Worm (Caenorhabditis elegans) whole organism, L4 larva: Measurements from ENCODE around the gene micu-1.

Source experiments
- F10B5.3 ChIP-seq: sonication (generic microtip); optimal IDR thresholded peaks from 2 replicates; lab custom pipeline; 2016; ENCODE audit warnings: mild to moderate bottlenecking, missing genetic modification characterization, missing compliant biosample characterization
- F26F4.8 ChIP-seq: fragments of 200-800 bp; sonication (Bioruptor generic); conservative IDR thresholded peaks from 2 replicates; pipeline ENCODE4 v1.3.6; 2022; ENCODE audit warnings: missing genetic modification characterization, missing compliant biosample characterization
- F37D6.2 ChIP-seq: sonication (generic microtip); optimal IDR thresholded peaks from 2 replicates; lab custom pipeline; 2016; ENCODE audit warnings: mild to moderate bottlenecking, missing genetic modification characterization, missing compliant biosample characterization
- F44E2.7 ChIP-seq: fragments of 200-800 bp; sonication (Bioruptor generic); IDR thresholded peaks from 2 replicates; pipeline ENCODE4 v2.1.2; 2022; ENCODE audit warnings: missing genetic modification characterization, missing compliant biosample characterization
- F49E8.2 ChIP-seq: sonication (generic microtip); optimal IDR thresholded peaks from 2 replicates; lab custom pipeline; 2016; ENCODE audit warnings: missing compliant biosample characterization, mild to moderate bottlenecking, missing genetic modification characterization, borderline replicate concordance
- R02D3.7 ChIP-seq: fragments of 150-350 bp; sonication (generic microtip); optimal IDR thresholded peaks from 3 replicates; lab custom pipeline; 2014; ENCODE audit warnings: missing biosample characterization, missing genetic modification characterization
- T20F7.1 ChIP-seq: fragments of 200-800 bp; sonication (Bioruptor generic); optimal IDR thresholded peaks from 2 replicates; lab custom pipeline; 2018; ENCODE audit warnings: mild to moderate bottlenecking, missing genetic modification characterization, missing compliant biosample characterization
- Y105C5A.15 ChIP-seq: fragments of 200-800 bp; sonication (Bioruptor generic); IDR thresholded peaks from 2 replicates; pipeline ENCODE4 v1.3.6; 2022; ENCODE audit warnings: missing genetic modification characterization, missing compliant biosample characterization
- Y5F2A.4 ChIP-seq: fragments of 200-800 bp; sonication (Bioruptor generic); optimal IDR thresholded peaks from 2 replicates; lab custom pipeline; 2018; ENCODE audit warnings: mild to moderate bottlenecking, missing genetic modification characterization, missing compliant biosample characterization
- Y75B8A.6 ChIP-seq: fragments of 200-800 bp; sonication (Bioruptor generic); IDR thresholded peaks from 2 replicates; pipeline ENCODE4 v1.3.6; 2022; ENCODE audit warnings: missing genetic modification reagents, missing genetic modification characterization, missing compliant biosample characterization
- ZK337.2 ChIP-seq: fragments of 200-800 bp; sonication (Bioruptor generic); IDR thresholded peaks from 2 replicates; pipeline ENCODE4 v1.3.6; 2022; ENCODE audit warnings: missing genetic modification reagents, missing genetic modification characterization, missing compliant biosample characterization
- ZK546.5 ChIP-seq, 2 experiments: sonication (generic microtip); optimal IDR thresholded peaks; 2 replicates each; lab custom pipeline; 2017; ENCODE audit warnings: missing biosample characterization in 2 of 2, missing genetic modification characterization in 2 of 2
- aly-2 ChIP-seq: sonication (generic microtip); optimal IDR thresholded peaks from 2 replicates; lab custom pipeline; 2018; ENCODE audit warnings: missing biosample characterization, missing genetic modification characterization
- ceh-20 ChIP-seq: fragments of 200-800 bp; sonication (Bioruptor generic); IDR thresholded peaks from 2 replicates; pipeline ENCODE4 v1.3.6; 2022; ENCODE audit warnings: missing genetic modification reagents, missing genetic modification characterization, missing compliant biosample characterization
- ceh-32 ChIP-seq: sonication (generic microtip); optimal IDR thresholded peaks from 2 replicates; lab custom pipeline; 2016; ENCODE audit warnings: mild to moderate bottlenecking, missing genetic modification characterization, missing compliant biosample characterization; ENCODE audit not compliant: poor library complexity
- ceh-82 ChIP-seq: sonication (generic microtip); optimal IDR thresholded peaks from 2 replicates; lab custom pipeline; 2017; ENCODE audit warnings: missing biosample characterization, missing genetic modification characterization
- ces-1 ChIP-seq: fragments of 150-350 bp; sonication (generic microtip); optimal IDR thresholded peaks from 4 replicates; lab custom pipeline; 2014; ENCODE audit warnings: missing biosample characterization, missing genetic modification reagents, missing genetic modification characterization
- cey-2 ChIP-seq: sonication (generic microtip); optimal IDR thresholded peaks from 3 replicates; lab custom pipeline; 2017; ENCODE audit warnings: missing genetic modification characterization, mild to moderate bottlenecking, missing compliant biosample characterization, antibody characterized with exemption, borderline replicate concordance; ENCODE audit not compliant: insufficient read depth
- ctbp-1 ChIP-seq: fragments of 200-800 bp; sonication (Bioruptor generic); IDR thresholded peaks from 2 replicates; pipeline ENCODE4 v1.3.6; 2022; ENCODE audit warnings: missing genetic modification reagents, missing genetic modification characterization, missing compliant biosample characterization
- daf-12 ChIP-seq: fragments of 150-350 bp; optimal IDR thresholded peaks from 2 replicates; lab custom pipeline; 2014; ENCODE audit warnings: missing biosample characterization, missing genetic modification reagents, missing genetic modification characterization
- dmd-8 ChIP-seq: fragments of 200-800 bp; sonication (Bioruptor generic); IDR thresholded peaks from 2 replicates; pipeline ENCODE4 v1.3.6; 2022; ENCODE audit warnings: missing genetic modification characterization, missing compliant biosample characterization
- dpl-1 ChIP-seq: fragments of 150-350 bp; optimal IDR thresholded peaks from 2 replicates; lab custom pipeline; 2014; ENCODE audit warnings: missing biosample characterization, missing genetic modification reagents, missing genetic modification characterization
- dve-1 ChIP-seq: sonication (generic microtip); optimal IDR thresholded peaks from 2 replicates; lab custom pipeline; 2017; ENCODE audit warnings: antibody characterized with exemption, mild to moderate bottlenecking, missing genetic modification characterization, missing compliant biosample characterization; ENCODE audit not compliant: insufficient read depth
- egl-27 ChIP-seq: sonication (generic microtip); optimal IDR thresholded peaks from 3 replicates; lab custom pipeline; 2017; ENCODE audit warnings: missing biosample characterization, missing genetic modification reagents, missing genetic modification characterization
- gei-8 ChIP-seq: fragments of 200-800 bp; sonication (Bioruptor generic); optimal IDR thresholded peaks from 2 replicates; lab custom pipeline; 2018; ENCODE audit warnings: mild to moderate bottlenecking, missing genetic modification characterization, missing compliant biosample characterization
- hlh-30 ChIP-seq: sonication (generic microtip); optimal IDR thresholded peaks from 2 replicates; lab custom pipeline; 2017; ENCODE audit warnings: antibody characterized with exemption, mild to moderate bottlenecking, missing genetic modification characterization, missing compliant biosample characterization; ENCODE audit not compliant: insufficient read depth
- hmg-1.1 ChIP-seq: fragments of 200-800 bp; sonication (Bioruptor generic); IDR thresholded peaks from 2 replicates; pipeline ENCODE4 v1.3.6; 2022; ENCODE audit warnings: missing genetic modification reagents, missing genetic modification characterization, missing compliant biosample characterization
- jun-1 ChIP-seq: fragments of 150-350 bp; optimal IDR thresholded peaks from 2 replicates; lab custom pipeline; 2014; ENCODE audit warnings: missing biosample characterization, missing genetic modification reagents, missing genetic modification characterization
- lin-1 ChIP-seq: fragments of 200-800 bp; sonication (Bioruptor generic); IDR thresholded peaks from 2 replicates; pipeline ENCODE4 v1.3.6; 2022; ENCODE audit warnings: missing genetic modification reagents, missing genetic modification characterization, missing compliant biosample characterization
- lin-13 ChIP-seq: fragments of 150-350 bp; optimal IDR thresholded peaks from 2 replicates; lab custom pipeline; 2014; ENCODE audit warnings: missing biosample characterization, missing genetic modification reagents, missing genetic modification characterization
- lin-38 ChIP-seq: fragments of 200-800 bp; sonication (Bioruptor generic); IDR thresholded peaks from 2 replicates; pipeline ENCODE4 v1.3.6; 2022; ENCODE audit warnings: missing genetic modification reagents, missing genetic modification characterization, missing compliant biosample characterization
- lir-3 ChIP-seq: sonication (generic microtip); optimal IDR thresholded peaks from 2 replicates; lab custom pipeline; 2016; ENCODE audit warnings: mild to moderate bottlenecking, missing genetic modification characterization, missing compliant biosample characterization
- lsy-2 ChIP-seq, 2 experiments: fragments of 150-350 bp in 1 of 2; sonication (generic microtip) in 1 of 2; optimal IDR thresholded peaks; 2 replicates each; lab custom pipeline; 2014 to 2017; ENCODE audit warnings: missing biosample characterization in 2 of 2, missing genetic modification characterization in 2 of 2
- mdl-1 ChIP-seq, 2 experiments: fragments of 150-350 bp in 1 of 2; sonication (generic microtip) in 1 of 2; optimal IDR thresholded peaks; 2 replicates each; lab custom pipeline; 2014 to 2017; ENCODE audit warnings: missing biosample characterization in 2 of 2, missing genetic modification characterization in 2 of 2
- mes-2 ChIP-seq: sonication (generic microtip); optimal IDR thresholded peaks from 2 replicates; lab custom pipeline; 2016; ENCODE audit warnings: missing genotype, mild to moderate bottlenecking, missing genetic modification characterization, missing compliant biosample characterization; ENCODE audit not compliant: poor library complexity, severe bottlenecking
- mxl-3 ChIP-seq: fragments of 200-800 bp; sonication (Bioruptor generic); optimal IDR thresholded peaks from 2 replicates; lab custom pipeline; 2018; ENCODE audit warnings: mild to moderate bottlenecking, missing genetic modification characterization, missing compliant biosample characterization
- nhr-102 ChIP-seq: sonication (generic microtip); optimal IDR thresholded peaks from 2 replicates; lab custom pipeline; 2016; ENCODE audit warnings: mild to moderate bottlenecking, missing genetic modification characterization, moderate library complexity, missing compliant biosample characterization
- nhr-111 ChIP-seq: fragments of 200-800 bp; sonication (Bioruptor generic); optimal IDR thresholded peaks from 2 replicates; lab custom pipeline; 2018; ENCODE audit warnings: mild to moderate bottlenecking, missing genetic modification characterization, missing compliant biosample characterization
- nhr-41 ChIP-seq: fragments of 200-800 bp; sonication (Bioruptor generic); IDR thresholded peaks from 2 replicates; pipeline ENCODE4 v1.3.6; 2022; ENCODE audit warnings: missing genetic modification reagents, missing genetic modification characterization, missing compliant biosample characterization
- nhr-6 ChIP-seq: fragments of 150-350 bp; optimal IDR thresholded peaks from 2 replicates; lab custom pipeline; 2014; ENCODE audit warnings: missing biosample characterization, missing genetic modification characterization
- rbr-2 ChIP-seq: sonication (generic microtip); optimal IDR thresholded peaks from 2 replicates; lab custom pipeline; 2016; ENCODE audit warnings: missing genotype, missing genetic modification characterization, missing compliant biosample characterization
- saeg-2 ChIP-seq: fragments of 200-800 bp; sonication (Bioruptor generic); IDR thresholded peaks from 2 replicates; pipeline ENCODE4 v1.3.6; 2022; ENCODE audit warnings: missing genetic modification reagents, missing genetic modification characterization, missing compliant biosample characterization
- skn-1 ChIP-seq: fragments of 150-350 bp; optimal IDR thresholded peaks from 2 replicates; lab custom pipeline; 2014; ENCODE audit warnings: missing biosample characterization, missing genetic modification characterization
- snpc-4 ChIP-seq: fragments of 150-350 bp; optimal IDR thresholded peaks from 2 replicates; lab custom pipeline; 2014; ENCODE audit warnings: missing biosample characterization, missing genetic modification characterization
- spr-3 ChIP-seq: fragments of 200-800 bp; sonication (Bioruptor generic); optimal IDR thresholded peaks from 2 replicates; lab custom pipeline; 2018; ENCODE audit warnings: mild to moderate bottlenecking, missing genetic modification characterization, missing compliant biosample characterization
- tag-97 ChIP-seq: fragments of 200-800 bp; sonication (Bioruptor generic); IDR thresholded peaks from 2 replicates; pipeline ENCODE4 v1.3.6; 2022; ENCODE audit warnings: missing genetic modification characterization, missing compliant biosample characterization
- tra-1 ChIP-seq: fragments of 200-800 bp; sonication (Bioruptor generic); IDR thresholded peaks from 2 replicates; pipeline ENCODE4 v1.3.6; 2022; ENCODE audit warnings: missing genetic modification reagents, missing genetic modification characterization, missing compliant biosample characterization
- unc-39 ChIP-seq: sonication (generic microtip); optimal IDR thresholded peaks from 2 replicates; lab custom pipeline; 2017; ENCODE audit warnings: missing biosample characterization, missing genetic modification characterization
- zfp-3 ChIP-seq: fragments of 200-800 bp; sonication (Bioruptor generic); conservative IDR thresholded peaks from 2 replicates; pipeline ENCODE4 v1.3.6; 2022; ENCODE audit warnings: missing genetic modification reagents, missing genetic modification characterization, missing compliant biosample characterization
- zip-11 ChIP-seq: fragments of 200-800 bp; sonication (Bioruptor generic); IDR thresholded peaks from 2 replicates; pipeline ENCODE4 v1.3.6; 2022; ENCODE audit warnings: missing genetic modification characterization, missing compliant biosample characterization
- zip-2 ChIP-seq: fragments of 150-350 bp; optimal IDR thresholded peaks from 2 replicates; lab custom pipeline; 2014; ENCODE audit warnings: missing biosample characterization, missing genetic modification characterization

Gene micu-1

ce11 chrIV:13318773-13319172 lies 21.0 kb downstream of the micu-1 start (continued):
- TF ChIP-seq F49E8.2 (tag; lab: Kevin White, UChicago) (no peak), gei-8 (GFP tag; lab: Kevin White, UChicago) (peak; percentile 55), zip-2 (tag; lab: Kevin White, UChicago) (no peak), mes-2 (tag; lab: Kevin White, UChicago) (peak; percentile 62), Y105C5A.15 (GFP tag; lab: Robert Waterston, UW) (0 out of 2 replicates have a peak, but pooled peaks have one; percentile 11), dpl-1 (GFP tag; lab: Kevin White, UChicago) (no peak), snpc-4 (no peak), dve-1 (tag; lab: Kevin White, UChicago) (peak; percentile 98), Y5F2A.4 (GFP tag; lab: Kevin White, UChicago) (no peak), mdl-1 (tag; optimal IDR thresholded peaks at IDR 0.05; lab: Kevin White, UChicago) (peak in 1 of 2 experiments; percentile 61), nhr-102 (tag; lab: Kevin White, UChicago) (peak; percentile 67), skn-1 (no peak), aly-2 (tag; lab: Kevin White, UChicago) (peak; percentile 6), ceh-82 (no peak), F26F4.8 (no peak), ctbp-1 (no peak), F44E2.7 (GFP tag; lab: Robert Waterston, UW) (no peak), ceh-32 (tag; lab: Kevin White, UChicago) (no peak), nhr-111 (GFP tag; lab: Kevin White, UChicago) (no peak), Y75B8A.6 (0 out of 2 replicates have a peak, but pooled peaks have one; percentile 12), ceh-20 (GFP tag; lab: Robert Waterston, UW) (peak; percentile 43; the same call in 1 of the 2 replicates), F37D6.2 (tag; lab: Kevin White, UChicago) (no peak), lir-3 (tag; lab: Kevin White, UChicago) (no peak), saeg-2 (GFP tag; lab: Robert Waterston, UW) (no peak), lin-13 (GFP tag; lab: Kevin White, UChicago) (no peak), lin-1 (GFP tag; lab: Robert Waterston, UW) (peak; percentile 43; the same call in 1 of the 2 replicates), zip-11 (no peak), daf-12 (tag; lab: Kevin White, UChicago) (no peak), T20F7.1 (GFP tag; lab: Kevin White, UChicago) (peak; percentile 83), F10B5.3 (tag; lab: Kevin White, UChicago) (no peak), cey-2 (tag; lab: Kevin White, UChicago) (peak; percentile 5), unc-39 (tag; lab: Kevin White, UChicago) (no peak), ZK337.2 (GFP tag; lab: Robert Waterston, UW) (no peak), ZK546.5 (tag; optimal IDR thresholded peaks at IDR 0.05; lab: Kevin White, UChicago) (no peak), ces-1 (GFP tag; lab: Kevin White, UChicago) (no peak), hlh-30 (peak; percentile 61), lin-38 (peak; percentile 43), tra-1 (GFP tag; lab: Robert Waterston, UW) (no peak), zfp-3 (GFP tag; lab: Robert Waterston, UW) (peak; percentile 91; the same call in 1 of the 2 replicates), lsy-2 (tag; optimal IDR thresholded peaks at IDR 0.05; lab: Kevin White, UChicago) (peak; percentile 65 to 71), dmd-8 (no peak), jun-1 (tag; lab: Kevin White, UChicago) (peak; percentile 59), mxl-3 (GFP tag; lab: Kevin White, UChicago) (peak; percentile 22), nhr-41 (GFP tag; lab: Robert Waterston, UW) (0 out of 2 replicates have a peak, but pooled peaks have one; percentile 14), spr-3 (GFP tag; lab: Kevin White, UChicago) (no peak), egl-27 (tag; lab: Kevin White, UChicago) (no peak), rbr-2 (tag; lab: Kevin White, UChicago) (no peak), tag-97 (GFP tag; lab: Robert Waterston, UW) (no peak), hmg-1.1 (no peak), R02D3.7 (no peak), nhr-6 (tag; lab: Kevin White, UChicago) (no peak)
